Worm (Caenorhabditis elegans): Measurements from ENCODE around the gene ZK637.14.

Gene ZK637.14

DNA sequence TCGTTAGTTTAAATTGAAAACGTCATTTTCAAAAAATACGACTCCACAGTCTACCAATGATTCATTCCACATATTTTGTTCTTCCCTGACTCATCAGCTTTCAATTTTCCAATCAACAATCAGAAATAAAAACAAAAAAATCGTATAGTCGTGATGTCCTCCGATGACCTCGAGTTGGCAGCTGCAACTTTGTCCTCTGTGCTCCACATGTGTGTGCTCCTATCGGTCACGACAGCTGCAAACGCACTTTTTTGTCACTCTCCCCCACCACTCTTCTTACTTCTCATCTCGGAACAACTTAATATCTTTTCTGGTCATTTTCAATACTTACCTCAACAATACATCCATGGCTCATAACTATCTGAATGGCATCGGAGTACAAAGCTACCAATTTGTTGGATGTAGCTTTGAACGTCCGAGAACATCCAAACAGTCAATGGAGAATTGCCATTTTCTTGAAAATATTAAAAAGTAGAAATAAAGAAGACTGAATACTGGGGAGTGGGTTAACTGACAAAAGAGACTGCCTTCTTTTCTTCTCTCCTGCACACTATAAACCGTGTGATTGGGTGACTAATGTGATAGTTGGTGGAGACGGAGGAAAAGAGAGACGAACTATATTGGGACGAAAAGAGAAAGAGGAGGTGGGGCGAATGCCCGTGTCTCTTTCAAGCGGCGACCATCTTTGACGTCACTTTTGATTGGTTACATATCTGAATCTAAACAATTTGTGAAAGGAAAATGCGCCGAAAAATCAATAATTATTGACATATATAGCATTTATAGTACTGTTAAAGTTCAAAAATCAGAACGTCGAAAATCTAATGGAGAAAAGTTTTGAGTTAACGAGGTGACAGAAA, 21.7 kb downstream of the ZK637.14 start (continued):
- TF ChIP-seq nhr-21 (tag; optimal IDR thresholded peaks at IDR 0.05) = no peak

DNA sequence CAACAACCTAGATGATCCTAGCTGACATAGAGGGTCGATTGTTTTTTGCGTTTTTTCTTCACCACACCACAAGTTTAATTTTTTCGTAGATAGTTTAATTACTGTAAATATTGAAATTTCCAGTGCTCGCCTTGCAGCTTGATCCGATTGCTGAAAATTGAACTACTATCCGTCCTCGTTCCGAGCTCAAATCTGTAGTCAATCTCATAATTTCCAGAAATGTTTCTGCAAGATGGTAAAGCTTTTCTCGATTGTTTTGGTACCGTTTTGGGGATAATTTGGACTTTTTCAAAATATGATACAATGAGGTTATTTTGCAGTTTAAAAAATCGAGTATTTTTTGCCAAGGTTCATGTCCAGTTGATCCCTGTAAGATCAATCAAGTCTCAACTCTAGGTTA, 22.9 kb downstream of the ZK637.14 start:
- no peak for TF ChIP-seq ZK546.5 (tag; optimal IDR thresholded peaks at IDR 0.05)
- no peak for TF ChIP-seq lin-13 (GFP tag; optimal IDR thresholded peaks at IDR 0.05)
- no peak for TF ChIP-seq mdl-1 (tag; optimal IDR thresholded peaks at IDR 0.05)
- no peak for TF ChIP-seq skn-1 (tag; optimal IDR thresholded peaks at IDR 0.05)
- TF ChIP-seq nhr-21 (tag; optimal IDR thresholded peaks at IDR 0.05) = no peak
- no peak for TF ChIP-seq nhr-129 (tag; optimal IDR thresholded peaks at IDR 0.05)
- no peak for TF ChIP-seq snpc-4 (tag; optimal IDR thresholded peaks at IDR 0.05)
- no peak for TF ChIP-seq elt-3 (tag; optimal IDR thresholded peaks at IDR 0.05)
- no peak for TF ChIP-seq nhr-10 (tag; optimal IDR thresholded peaks at IDR 0.05)
- TF ChIP-seq fos-1 (tag; optimal IDR thresholded peaks at IDR 0.05) = no peak
- TF ChIP-seq ceh-16 (tag; optimal IDR thresholded peaks at IDR 0.05) = no peak
- no peak for TF ChIP-seq ztf-4 (tag; optimal IDR thresholded peaks at IDR 0.05)

ce11 chrIII:8865294-8865766, 23.6 kb downstream of the ZK637.14 start:
- TF ChIP-seq lsy-2 (tag; optimal IDR thresholded peaks at IDR 0.05) (peak in 1 of 2 experiments; percentile 63), snpc-4 (tag; optimal IDR thresholded peaks at IDR 0.05) (peak; percentile 3), unc-62 (GFP tag; optimal IDR thresholded peaks at IDR 0.05) (no peak), lin-13 (GFP tag; optimal IDR thresholded peaks at IDR 0.05) (peak; percentile 65), F13H6.1 (tag; optimal IDR thresholded peaks at IDR 0.05) (peak; percentile 87), nhr-237 (tag; optimal IDR thresholded peaks at IDR 0.05) (no peak), skn-1 (tag; optimal IDR thresholded peaks at IDR 0.05) (no peak), blmp-1 (tag; optimal IDR thresholded peaks at IDR 0.05; ENCODE audit: insufficient read depth) (no peak), nhr-129 (tag; optimal IDR thresholded peaks at IDR 0.05) (peak; percentile 57), nhr-23 (tag; optimal IDR thresholded peaks at IDR 0.05) (no peak), nhr-25 (tag; optimal IDR thresholded peaks at IDR 0.05) (peak; percentile 47), ama-1 (optimal IDR thresholded peaks at IDR 0.05) (peak; percentile 97), ceh-16 (tag; optimal IDR thresholded peaks at IDR 0.05) (peak; percentile 2), elt-1 (tag; optimal IDR thresholded peaks at IDR 0.05) (no peak), mbf-1 (tag; optimal IDR thresholded peaks at IDR 0.05) (no peak), ztf-1 (GFP tag; conservative IDR thresholded peaks at IDR 0.05) (no peak), ZK546.5 (tag; optimal IDR thresholded peaks at IDR 0.05) (no peak), nhr-10 (tag; optimal IDR thresholded peaks at IDR 0.05) (peak; percentile 50), lin-11 (tag; optimal IDR thresholded peaks at IDR 0.05) (no peak), ceh-82 (tag; optimal IDR thresholded peaks at IDR 0.05) (no peak), mab-5 (tag; optimal IDR thresholded peaks at IDR 0.05) (peak; percentile 3), crh-2 (tag; optimal IDR thresholded peaks at IDR 0.05) (peak; percentile 75), mdl-1 (tag; optimal IDR thresholded peaks at IDR 0.05) (peak; percentile 17 to 31), ztf-4 (tag; optimal IDR thresholded peaks at IDR 0.05) (no peak), alr-1 (tag; optimal IDR thresholded peaks at IDR 0.05) (no peak), dmd-4 (tag; optimal IDR thresholded peaks at IDR 0.05) (no peak), elt-3 (tag; optimal IDR thresholded peaks at IDR 0.05) (no peak), lin-39 (tag; optimal IDR thresholded peaks at IDR 0.05) (no peak), aly-2 (tag; optimal IDR thresholded peaks at IDR 0.05) (no peak), R02D3.7 (tag; optimal IDR thresholded peaks at IDR 0.05) (no peak), unc-39 (tag; optimal IDR thresholded peaks at IDR 0.05) (no peak), nhr-77 (tag; optimal IDR thresholded peaks at IDR 0.05) (peak; percentile 18), ztf-11 (tag; optimal IDR thresholded peaks at IDR 0.05) (no peak), fos-1 (tag; optimal IDR thresholded peaks at IDR 0.05) (peak; percentile 84), C34F6.9 (tag; optimal IDR thresholded peaks at IDR 0.05) (no peak), nhr-21 (tag; optimal IDR thresholded peaks at IDR 0.05) (peak; percentile 53), peb-1 (tag; optimal IDR thresholded peaks at IDR 0.05) (no peak), nhr-6 (tag; optimal IDR thresholded peaks at IDR 0.05) (no peak), gmeb-1 (tag; optimal IDR thresholded peaks at IDR 0.05) (peak; percentile 62), zag-1 (tag; optimal IDR thresholded peaks at IDR 0.05) (no peak), sem-4 (tag; optimal IDR thresholded peaks at IDR 0.05) (peak; percentile 51), egl-27 (tag; optimal IDR thresholded peaks at IDR 0.05) (no peak), nhr-12 (tag; optimal IDR thresholded peaks at IDR 0.05) (no peak), sma-9 (GFP tag; optimal IDR thresholded peaks at IDR 0.05) (no peak), sma-9 (tag; optimal IDR thresholded peaks at IDR 0.05) (no peak), sma-3 (GFP tag; optimal IDR thresholded peaks at IDR 0.05) (peak; percentile 75), nhr-11 (tag; optimal IDR thresholded peaks at IDR 0.05) (no peak), Y55F3AM.14 (GFP tag; optimal IDR thresholded peaks at IDR 0.05) (peak; percentile 87)

All from whole organism, L2 larva.